Worm (Caenorhabditis elegans) whole organism, L4 larva: Measurements from ENCODE around the gene myrf-1.

Experiments
- F10B5.3 ChIP-seq: sonication (generic microtip); optimal IDR thresholded peaks from 2 replicates; lab custom pipeline; 2016; ENCODE audit warnings: mild to moderate bottlenecking, missing genetic modification characterization, missing compliant biosample characterization
- F49E8.2 ChIP-seq: sonication (generic microtip); optimal IDR thresholded peaks from 2 replicates; lab custom pipeline; 2016; ENCODE audit warnings: missing compliant biosample characterization, mild to moderate bottlenecking, missing genetic modification characterization, borderline replicate concordance
- R02D3.7 ChIP-seq: fragments of 150-350 bp; sonication (generic microtip); optimal IDR thresholded peaks from 3 replicates; lab custom pipeline; 2014; ENCODE audit warnings: missing biosample characterization, missing genetic modification characterization
- Y105C5A.15 ChIP-seq: fragments of 200-800 bp; sonication (Bioruptor generic); IDR thresholded peaks from 2 replicates; pipeline ENCODE4 v1.3.6; 2022; ENCODE audit warnings: missing genetic modification characterization, missing compliant biosample characterization
- Y5F2A.4 ChIP-seq: fragments of 200-800 bp; sonication (Bioruptor generic); optimal IDR thresholded peaks from 2 replicates; lab custom pipeline; 2018; ENCODE audit warnings: mild to moderate bottlenecking, missing genetic modification characterization, missing compliant biosample characterization
- Y75B8A.6 ChIP-seq: fragments of 200-800 bp; sonication (Bioruptor generic); IDR thresholded peaks from 2 replicates; pipeline ENCODE4 v1.3.6; 2022; ENCODE audit warnings: missing genetic modification reagents, missing genetic modification characterization, missing compliant biosample characterization
- ZK337.2 ChIP-seq: fragments of 200-800 bp; sonication (Bioruptor generic); IDR thresholded peaks from 2 replicates; pipeline ENCODE4 v1.3.6; 2022; ENCODE audit warnings: missing genetic modification reagents, missing genetic modification characterization, missing compliant biosample characterization
- ZK546.5 ChIP-seq, 2 experiments: sonication (generic microtip); optimal IDR thresholded peaks; 2 replicates each; lab custom pipeline; 2017; ENCODE audit warnings: missing biosample characterization in 2 of 2, missing genetic modification characterization in 2 of 2
- aly-2 ChIP-seq: sonication (generic microtip); optimal IDR thresholded peaks from 2 replicates; lab custom pipeline; 2018; ENCODE audit warnings: missing biosample characterization, missing genetic modification characterization
- arid-1 ChIP-seq: fragments of 200-800 bp; sonication (Bioruptor generic); conservative IDR thresholded peaks from 2 replicates; pipeline ENCODE4 v1.3.6; 2022; ENCODE audit warnings: missing genetic modification reagents, missing genetic modification characterization, missing compliant biosample characterization
- ceh-20 ChIP-seq: fragments of 200-800 bp; sonication (Bioruptor generic); IDR thresholded peaks from 2 replicates; pipeline ENCODE4 v1.3.6; 2022; ENCODE audit warnings: missing genetic modification reagents, missing genetic modification characterization, missing compliant biosample characterization
- ceh-28 ChIP-seq: fragments of 150-350 bp; optimal IDR thresholded peaks from 2 replicates; lab custom pipeline; 2014; ENCODE audit warnings: missing biosample characterization, missing genetic modification reagents, missing genetic modification characterization
- ceh-44 ChIP-seq: fragments of 200-800 bp; sonication (Bioruptor generic); IDR thresholded peaks from 2 replicates; pipeline ENCODE4 v1.3.6; 2022; ENCODE audit warnings: missing genetic modification reagents, missing genetic modification characterization, missing compliant biosample characterization
- ceh-62 ChIP-seq: sonication (generic microtip); optimal IDR thresholded peaks from 2 replicates; lab custom pipeline; 2017; ENCODE audit warnings: missing biosample characterization, missing genetic modification characterization
- ces-1 ChIP-seq: fragments of 150-350 bp; sonication (generic microtip); optimal IDR thresholded peaks from 4 replicates; lab custom pipeline; 2014; ENCODE audit warnings: missing biosample characterization, missing genetic modification reagents, missing genetic modification characterization
- ctbp-1 ChIP-seq: fragments of 200-800 bp; sonication (Bioruptor generic); IDR thresholded peaks from 2 replicates; pipeline ENCODE4 v1.3.6; 2022; ENCODE audit warnings: missing genetic modification reagents, missing genetic modification characterization, missing compliant biosample characterization
- daf-19 ChIP-seq: fragments of 200-800 bp; sonication (Bioruptor generic); conservative IDR thresholded peaks from 2 replicates; pipeline ENCODE4 v1.3.6; 2022; ENCODE audit warnings: missing genetic modification characterization, missing compliant biosample characterization
- dmd-6 ChIP-seq: fragments of 200-800 bp; sonication (Bioruptor generic); IDR thresholded peaks from 2 replicates; pipeline ENCODE4 v1.3.6; 2022; ENCODE audit warnings: missing genetic modification reagents, missing genetic modification characterization, missing compliant biosample characterization
- dmd-9 ChIP-seq: fragments of 200-800 bp; sonication (Bioruptor generic); IDR thresholded peaks from 2 replicates; pipeline ENCODE4 v1.3.6; 2022; ENCODE audit warnings: missing genetic modification reagents, missing genetic modification characterization, missing compliant biosample characterization
- dpl-1 ChIP-seq: fragments of 150-350 bp; optimal IDR thresholded peaks from 2 replicates; lab custom pipeline; 2014; ENCODE audit warnings: missing biosample characterization, missing genetic modification reagents, missing genetic modification characterization
- dve-1 ChIP-seq: sonication (generic microtip); optimal IDR thresholded peaks from 2 replicates; lab custom pipeline; 2017; ENCODE audit warnings: antibody characterized with exemption, mild to moderate bottlenecking, missing genetic modification characterization, missing compliant biosample characterization; ENCODE audit not compliant: insufficient read depth
- fkh-10 ChIP-seq: fragments of 150-350 bp; optimal IDR thresholded peaks from 2 replicates; lab custom pipeline; 2014; ENCODE audit warnings: missing biosample characterization, missing genetic modification reagents, missing genetic modification characterization
- hif-1 ChIP-seq, 2 experiments: sonication (generic microtip); optimal IDR thresholded peaks; 2 replicates each; lab custom pipeline; 2016 to 2017; ENCODE audit warnings: missing compliant biosample characterization in 2 of 2, missing genetic modification characterization in 2 of 2, missing genetic modification reagents in 2 of 2, missing genotype in 2 of 2, mild to moderate bottlenecking in 1 of 2
- hmg-1.1 ChIP-seq: fragments of 200-800 bp; sonication (Bioruptor generic); IDR thresholded peaks from 2 replicates; pipeline ENCODE4 v1.3.6; 2022; ENCODE audit warnings: missing genetic modification reagents, missing genetic modification characterization, missing compliant biosample characterization
- lim-7 ChIP-seq: fragments of 200-800 bp; sonication (Bioruptor generic); IDR thresholded peaks from 2 replicates; pipeline ENCODE4 v1.3.6; 2022; ENCODE audit warnings: missing genetic modification characterization, missing compliant biosample characterization
- lin-15B ChIP-seq: fragments of 150-350 bp; sonication (generic microtip); optimal IDR thresholded peaks from 3 replicates; lab custom pipeline; 2014; ENCODE audit warnings: missing biosample characterization, missing genetic modification characterization
- lin-29 ChIP-seq: fragments of 200-800 bp; sonication (Bioruptor generic); IDR thresholded peaks from 2 replicates; pipeline ENCODE4 v1.3.6; 2022; ENCODE audit warnings: missing genetic modification reagents, missing genetic modification characterization, missing compliant biosample characterization
- lin-38 ChIP-seq: fragments of 200-800 bp; sonication (Bioruptor generic); IDR thresholded peaks from 2 replicates; pipeline ENCODE4 v1.3.6; 2022; ENCODE audit warnings: missing genetic modification reagents, missing genetic modification characterization, missing compliant biosample characterization
- lin-39 ChIP-seq: fragments of 150-350 bp; optimal IDR thresholded peaks from 2 replicates; lab custom pipeline; 2014; ENCODE audit warnings: missing biosample characterization, missing genetic modification reagents, missing genetic modification characterization
- lir-3 ChIP-seq: sonication (generic microtip); optimal IDR thresholded peaks from 2 replicates; lab custom pipeline; 2016; ENCODE audit warnings: mild to moderate bottlenecking, missing genetic modification characterization, missing compliant biosample characterization
- lsy-2 ChIP-seq, 2 experiments: fragments of 150-350 bp in 1 of 2; sonication (generic microtip) in 1 of 2; optimal IDR thresholded peaks; 2 replicates each; lab custom pipeline; 2014 to 2017; ENCODE audit warnings: missing biosample characterization in 2 of 2, missing genetic modification characterization in 2 of 2
- madf-5 ChIP-seq, 2 experiments: fragments of 200-800 bp; sonication (Bioruptor generic); IDR thresholded peaks; 2 replicates each; pipeline ENCODE4 v1.3.6; 2022; ENCODE audit warnings: missing compliant biosample characterization in 2 of 2, missing genetic modification characterization in 2 of 2
- mep-1 ChIP-seq: fragments of 150-350 bp; sonication (generic microtip); optimal IDR thresholded peaks from 3 replicates; lab custom pipeline; 2014; ENCODE audit warnings: missing biosample characterization, missing genetic modification characterization
- mes-2 ChIP-seq: sonication (generic microtip); optimal IDR thresholded peaks from 2 replicates; lab custom pipeline; 2016; ENCODE audit warnings: missing genotype, mild to moderate bottlenecking, missing genetic modification characterization, missing compliant biosample characterization; ENCODE audit not compliant: poor library complexity, severe bottlenecking
- mxl-2 ChIP-seq: fragments of 200-800 bp; sonication (Bioruptor generic); conservative IDR thresholded peaks from 2 replicates; pipeline ENCODE4 v1.3.6; 2022; ENCODE audit warnings: missing genetic modification reagents, missing genetic modification characterization, missing compliant biosample characterization
- nhr-11 ChIP-seq: fragments of 150-350 bp; optimal IDR thresholded peaks from 2 replicates; lab custom pipeline; 2014; ENCODE audit warnings: missing biosample characterization, missing genetic modification characterization
- nhr-111 ChIP-seq: fragments of 200-800 bp; sonication (Bioruptor generic); optimal IDR thresholded peaks from 2 replicates; lab custom pipeline; 2018; ENCODE audit warnings: mild to moderate bottlenecking, missing genetic modification characterization, missing compliant biosample characterization
- nhr-237 ChIP-seq: sonication (generic microtip); optimal IDR thresholded peaks from 2 replicates; lab custom pipeline; 2017; ENCODE audit warnings: missing biosample characterization, missing genetic modification characterization
- nhr-6 ChIP-seq: fragments of 150-350 bp; optimal IDR thresholded peaks from 2 replicates; lab custom pipeline; 2014; ENCODE audit warnings: missing biosample characterization, missing genetic modification characterization
- pha-4 ChIP-seq, 2 experiments: fragments of 150-350 bp in 1 of 2; fragments of 200-800 bp in 1 of 2; sonication (Bioruptor generic) in 1 of 2; IDR thresholded peaks in 1 of 2; optimal IDR thresholded peaks in 1 of 2; 2 replicates each; pipeline versions ENCODE4 v1.3.6 to Lab custom; 2014 to 2022; ENCODE audit warnings: missing genetic modification characterization in 2 of 2, missing genetic modification reagents in 2 of 2, missing biosample characterization in 1 of 2, missing compliant biosample characterization in 1 of 2
- php-3 ChIP-seq: fragments of 200-800 bp; sonication (Bioruptor generic); IDR thresholded peaks from 2 replicates; pipeline ENCODE4 v1.3.6; 2022; ENCODE audit warnings: missing genetic modification reagents, missing genetic modification characterization, missing compliant biosample characterization
- pqm-1 ChIP-seq: sonication (generic microtip); optimal IDR thresholded peaks from 2 replicates; lab custom pipeline; 2017; ENCODE audit warnings: missing biosample characterization, missing genetic modification characterization
- rbr-2 ChIP-seq: sonication (generic microtip); optimal IDR thresholded peaks from 2 replicates; lab custom pipeline; 2016; ENCODE audit warnings: missing genotype, missing genetic modification characterization, missing compliant biosample characterization
- skn-1 ChIP-seq: fragments of 150-350 bp; optimal IDR thresholded peaks from 2 replicates; lab custom pipeline; 2014; ENCODE audit warnings: missing biosample characterization, missing genetic modification characterization
- snpc-1.2 ChIP-seq: fragments of 200-800 bp; sonication (Bioruptor generic); IDR thresholded peaks from 2 replicates; pipeline ENCODE4 v1.3.6; 2022; ENCODE audit warnings: missing genetic modification reagents, missing genetic modification characterization, missing compliant biosample characterization
- spr-1 ChIP-seq: sonication (generic microtip); optimal IDR thresholded peaks from 2 replicates; lab custom pipeline; 2016; ENCODE audit warnings: mild to moderate bottlenecking, missing genetic modification characterization, missing compliant biosample characterization
- unc-130 ChIP-seq: sonication (generic microtip); optimal IDR thresholded peaks from 2 replicates; lab custom pipeline; 2016; ENCODE audit warnings: missing genetic modification reagents, missing genetic modification characterization, missing compliant biosample characterization
- unc-39 ChIP-seq: sonication (generic microtip); optimal IDR thresholded peaks from 2 replicates; lab custom pipeline; 2017; ENCODE audit warnings: missing biosample characterization, missing genetic modification characterization
- zag-1 ChIP-seq: fragments of 150-350 bp; optimal IDR thresholded peaks from 2 replicates; lab custom pipeline; 2014; ENCODE audit warnings: missing biosample characterization, missing genetic modification characterization
- zip-11 ChIP-seq: fragments of 200-800 bp; sonication (Bioruptor generic); IDR thresholded peaks from 2 replicates; pipeline ENCODE4 v1.3.6; 2022; ENCODE audit warnings: missing genetic modification characterization, missing compliant biosample characterization
- zip-2 ChIP-seq: fragments of 150-350 bp; optimal IDR thresholded peaks from 2 replicates; lab custom pipeline; 2014; ENCODE audit warnings: missing biosample characterization, missing genetic modification characterization
- ztf-11 ChIP-seq: fragments of 150-350 bp; optimal IDR thresholded peaks from 2 replicates; lab custom pipeline; 2014; ENCODE audit warnings: missing biosample characterization, missing genetic modification characterization

The myrf-1 gene

ce11 chrII:10501578-10501977, 763 bp downstream of the myrf-1 start (continued):
- TF ChIP-seq lin-38 (GFP tag; lab: Robert Waterston, UW): no peak
- no peak for TF ChIP-seq unc-39 (tag; lab: Kevin White, UChicago)
- peak; percentile 44 to 52 for TF ChIP-seq lsy-2 (tag; optimal IDR thresholded peaks at IDR 0.05; lab: Kevin White, UChicago)
- no peak for TF ChIP-seq F10B5.3 (tag; lab: Kevin White, UChicago)
- no peak for TF ChIP-seq dpl-1 (GFP tag; lab: Kevin White, UChicago)
- no peak for TF ChIP-seq ceh-62 (tag; lab: Kevin White, UChicago)
- no peak for TF ChIP-seq pqm-1
- TF ChIP-seq daf-19 (GFP tag; lab: Robert Waterston, UW): no peak
- TF ChIP-seq lir-3: no peak
- no peak for TF ChIP-seq ztf-11 (tag; lab: Kevin White, UChicago)
- TF ChIP-seq zag-1 (tag; lab: Kevin White, UChicago): no peak
- no peak for TF ChIP-seq ZK546.5 (tag; optimal IDR thresholded peaks at IDR 0.05; lab: Kevin White, UChicago)
- no peak for TF ChIP-seq zip-2 (tag; lab: Kevin White, UChicago)
- no peak for TF ChIP-seq madf-5 (GFP tag; IDR thresholded peaks at IDR 0.05; lab: Robert Waterston, UW)
- TF ChIP-seq dve-1 (tag; lab: Kevin White, UChicago): no peak
- TF ChIP-seq ctbp-1 (GFP tag; lab: Robert Waterston, UW): no peak
- no peak for TF ChIP-seq ZK337.2
- TF ChIP-seq zip-11 (GFP tag; lab: Robert Waterston, UW): no peak
- TF ChIP-seq lin-29: no peak
- no peak for TF ChIP-seq nhr-6
- TF ChIP-seq mxl-2: no peak
- no peak for TF ChIP-seq spr-1
- TF ChIP-seq hmg-1.1 (GFP tag; lab: Robert Waterston, UW): peak; percentile 50; the same call in 1 of the 2 replicates
- TF ChIP-seq nhr-11: peak; percentile 79
- TF ChIP-seq ces-1 (GFP tag; lab: Kevin White, UChicago): no peak
- TF ChIP-seq lin-15B (tag; lab: Kevin White, UChicago): no peak
- TF ChIP-seq nhr-237 (tag; lab: Kevin White, UChicago): no peak
- no peak for TF ChIP-seq snpc-1.2 (GFP tag; lab: Robert Waterston, UW)
- no peak for TF ChIP-seq F49E8.2 (tag; lab: Kevin White, UChicago)
- TF ChIP-seq pha-4 (GFP tag; IDR thresholded peaks at IDR 0.05; lab: Robert Waterston, UW): no peak
- TF ChIP-seq pha-4 (tag; optimal IDR thresholded peaks at IDR 0.05; lab: Kevin White, UChicago): no peak
- peak; percentile 54 for TF ChIP-seq mes-2 (tag; lab: Kevin White, UChicago)
- TF ChIP-seq ceh-44 (GFP tag; lab: Robert Waterston, UW): no peak
- TF ChIP-seq Y105C5A.15: no peak
- peak; percentile 53 for TF ChIP-seq mep-1
- no peak for TF ChIP-seq Y75B8A.6 (GFP tag; lab: Robert Waterston, UW)
- peak; percentile 33 for TF ChIP-seq rbr-2 (tag; lab: Kevin White, UChicago)
- no peak for TF ChIP-seq lim-7 (GFP tag; lab: Robert Waterston, UW)
- TF ChIP-seq aly-2 (tag; lab: Kevin White, UChicago): no peak
- no peak for TF ChIP-seq R02D3.7 (tag; lab: Kevin White, UChicago)
- no peak for TF ChIP-seq unc-130
- no peak for TF ChIP-seq ceh-20 (GFP tag; lab: Robert Waterston, UW)
- no peak for TF ChIP-seq ceh-28 (tag; lab: Kevin White, UChicago)
- no peak for TF ChIP-seq lin-39 (tag; lab: Kevin White, UChicago)
- peak; percentile 0 for TF ChIP-seq fkh-10 (GFP tag; lab: Kevin White, UChicago)
- no peak for TF ChIP-seq arid-1 (GFP tag; lab: Robert Waterston, UW)
- no peak for TF ChIP-seq Y5F2A.4 (GFP tag; lab: Kevin White, UChicago)
- no peak for TF ChIP-seq skn-1 (tag; lab: Kevin White, UChicago)
- TF ChIP-seq dmd-9 (GFP tag; lab: Robert Waterston, UW): no peak
- TF ChIP-seq php-3: no peak
- no peak for TF ChIP-seq nhr-111
- TF ChIP-seq hif-1 (tag; optimal IDR thresholded peaks at IDR 0.05; lab: Kevin White, UChicago): peak in 1 of 2 experiments; percentile 38
- TF ChIP-seq dmd-6 (GFP tag; lab: Robert Waterston, UW): no peak
